Fruit fly (Drosophila melanogaster) whole organism, embryonic: ENCODE measurements around the gene Rcd2.

Experiments used
- Adf1 ChIP-seq: fragments of 200-800 bp; sonication (Bioruptor generic); IDR thresholded peaks from 2 replicates; pipeline ENCODE4 v1.3.6; 2022; ENCODE audit warnings: missing biosample characterization, missing genetic modification characterization
- Atf-2 ChIP-seq: fragments of 200-800 bp; sonication (Bioruptor generic); optimal IDR thresholded peaks from 2 replicates; lab custom pipeline; 2016; ENCODE audit warnings: missing biosample characterization, missing genetic modification characterization
- CG12155 ChIP-seq: fragments of 200-800 bp; sonication (Bioruptor generic); optimal IDR thresholded peaks from 3 replicates; lab custom pipeline; 2016; ENCODE audit warnings: missing biosample characterization, missing genetic modification characterization
- CG12219 ChIP-seq: fragments of 200-800 bp; sonication (Bioruptor generic); optimal IDR thresholded peaks from 3 replicates; lab custom pipeline; 2018; ENCODE audit warnings: missing biosample characterization, mild to moderate bottlenecking, missing genetic modification characterization
- CG14667 ChIP-seq: fragments of 200-800 bp; sonication (Bioruptor generic); IDR thresholded peaks from 2 replicates; pipeline ENCODE4 v1.3.6; 2022; ENCODE audit warnings: missing biosample characterization, missing genetic modification characterization
- CG6272 ChIP-seq: fragments of 200-800 bp; sonication (Bioruptor generic); IDR thresholded peaks from 2 replicates; pipeline ENCODE4 v1.3.6; 2022; ENCODE audit warnings: missing biosample characterization, missing genetic modification characterization
- CG6654 ChIP-seq: fragments of 200-800 bp; sonication (Bioruptor generic); optimal IDR thresholded peaks from 2 replicates; lab custom pipeline; 2017; ENCODE audit warnings: missing biosample characterization, mild to moderate bottlenecking, missing genetic modification characterization
- GATAe ChIP-seq: fragments of 200-800 bp; sonication (Bioruptor generic); conservative IDR thresholded peaks from 2 replicates; pipeline ENCODE4 v1.3.6; 2022; ENCODE audit warnings: missing biosample characterization, missing genetic modification characterization
- Hsf ChIP-seq: fragments of 200-800 bp; sonication (Bioruptor generic); optimal IDR thresholded peaks from 3 replicates; lab custom pipeline; 2016; ENCODE audit warnings: missing biosample characterization, missing genetic modification characterization
- Ptx1 ChIP-seq: fragments of 200-800 bp; sonication (Bioruptor generic); IDR thresholded peaks from 2 replicates; pipeline ENCODE4 v1.3.6; 2022; ENCODE audit warnings: missing biosample characterization, missing genetic modification characterization
- ci ChIP-seq: fragments of 200-800 bp; sonication (Bioruptor generic); IDR thresholded peaks from 3 replicates; pipeline ENCODE4 v1.3.6; 2022; ENCODE audit warnings: missing biosample characterization, missing genetic modification characterization
- hbn ChIP-seq: fragments of 200-800 bp; sonication (Bioruptor generic); IDR thresholded peaks from 2 replicates; pipeline ENCODE4 v1.3.6; 2022; ENCODE audit warnings: missing biosample characterization, missing genetic modification characterization; ENCODE audit not compliant: partially characterized antibody
- ro ChIP-seq: fragments of 200-800 bp; sonication (Bioruptor generic); IDR thresholded peaks from 2 replicates; pipeline ENCODE4 v1.3.6; 2022; ENCODE audit warnings: missing biosample characterization, missing genetic modification characterization
- zfh2 ChIP-seq: fragments of 200-800 bp; sonication (Bioruptor generic); optimal IDR thresholded peaks from 2 replicates; lab custom pipeline; 2016; ENCODE audit warnings: missing biosample characterization, missing genetic modification characterization

DNA sequence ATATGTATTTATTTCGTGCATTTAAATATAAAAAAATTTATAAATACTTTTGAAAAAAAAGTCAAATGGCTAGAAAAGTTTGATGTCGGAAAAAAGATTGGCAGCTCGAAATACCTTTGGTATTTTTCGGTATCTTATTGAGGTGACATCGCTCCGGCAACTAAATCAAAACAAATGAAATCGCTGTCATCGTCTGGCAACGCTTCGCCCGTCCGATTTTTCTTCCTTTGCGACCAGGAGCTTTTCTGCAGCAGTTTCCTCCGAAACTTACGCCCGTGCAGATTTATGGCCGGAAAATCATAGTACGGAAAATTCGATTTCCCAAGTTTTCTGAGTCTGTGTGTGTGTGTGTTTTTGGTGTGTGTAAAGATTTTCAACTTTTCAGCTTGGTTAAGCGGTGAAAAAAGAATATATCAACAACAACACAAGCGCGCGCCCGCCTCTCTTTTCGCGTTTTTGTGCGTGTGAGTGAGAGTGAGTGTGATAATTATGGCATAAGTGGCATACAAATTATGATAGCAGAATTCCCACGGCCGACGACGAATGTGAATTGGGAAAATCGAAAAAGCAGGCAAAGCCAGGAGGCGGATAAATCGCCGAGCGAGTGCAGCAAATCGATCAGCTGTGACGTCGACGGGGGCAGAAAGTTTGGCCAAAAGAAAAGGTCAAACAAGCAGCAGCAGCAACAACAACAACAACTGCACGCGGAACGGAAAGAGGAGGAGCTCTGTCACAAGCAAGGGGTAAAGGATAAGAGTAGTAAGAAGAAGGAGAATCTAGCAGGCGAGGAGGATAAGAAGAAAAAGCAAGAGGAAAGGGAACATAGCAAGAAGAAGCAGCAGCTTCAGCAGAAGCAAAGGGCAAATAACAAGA is 42.9 kb downstream of the Rcd2 start, which contains the start of gene CG32425:
- no peak; the same call in 1 of the 2 replicates for TF ChIP-seq Adf1 (GFP tag; lab: Robert Waterston, UW)
- TF ChIP-seq hbn: no peak
- no peak for TF ChIP-seq CG12219 (GFP tag; lab: Kevin White, UChicago)
- TF ChIP-seq Atf-2: no peak
- no peak for TF ChIP-seq CG6654 (GFP tag; lab: Kevin White, UChicago)
- no peak for TF ChIP-seq CG6272
- no peak for TF ChIP-seq GATAe (GFP tag; lab: Robert Waterston, UW)
- TF ChIP-seq CG12155 (GFP tag; lab: Kevin White, UChicago): no peak
- no peak for TF ChIP-seq Hsf
- no peak for TF ChIP-seq ci (GFP tag; lab: Robert Waterston, UW)
- TF ChIP-seq zfh2 (GFP tag; lab: Kevin White, UChicago): no peak
- TF ChIP-seq ro (GFP tag; lab: Robert Waterston, UW): no peak
- no peak for TF ChIP-seq Ptx1
- no peak for TF ChIP-seq CG14667 (GFP tag; lab: Robert Waterston, UW)
